Worm (Caenorhabditis elegans): Measurements from ENCODE around the gene lir-1.

DNA sequence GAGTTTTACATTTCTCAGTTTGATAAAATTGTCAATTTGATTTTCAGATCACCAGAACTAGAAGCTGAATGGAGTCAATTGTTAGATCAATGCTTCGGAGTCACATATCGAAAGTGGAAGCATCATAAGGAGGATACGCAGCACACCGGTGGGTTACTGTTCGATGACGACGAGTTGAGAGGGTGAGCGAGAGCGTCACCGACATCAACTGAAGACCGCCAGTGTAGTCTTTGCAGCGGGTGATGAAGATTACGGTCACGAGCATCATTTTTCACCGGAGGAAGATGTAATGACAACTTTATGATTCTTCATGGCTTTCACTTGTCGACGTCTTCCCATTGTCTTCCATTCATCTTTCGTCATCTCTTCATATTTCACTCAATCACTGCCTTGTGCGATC is 10.1 kb downstream of the lir-1 start, which contains the start of gene lin-26:
- TF ChIP-seq jun-1 (tag; optimal IDR thresholded peaks at IDR 0.05) (no peak), ZK546.5 (tag; optimal IDR thresholded peaks at IDR 0.05) (no peak), ceh-82 (tag; optimal IDR thresholded peaks at IDR 0.05) (no peak), elt-3 (tag; optimal IDR thresholded peaks at IDR 0.05) (no peak), nhr-12 (tag; optimal IDR thresholded peaks at IDR 0.05) (no peak)

All from whole organism, L3 larva.